Worm (Caenorhabditis elegans): Measurements from ENCODE around the gene F02A9.1.

DNA sequence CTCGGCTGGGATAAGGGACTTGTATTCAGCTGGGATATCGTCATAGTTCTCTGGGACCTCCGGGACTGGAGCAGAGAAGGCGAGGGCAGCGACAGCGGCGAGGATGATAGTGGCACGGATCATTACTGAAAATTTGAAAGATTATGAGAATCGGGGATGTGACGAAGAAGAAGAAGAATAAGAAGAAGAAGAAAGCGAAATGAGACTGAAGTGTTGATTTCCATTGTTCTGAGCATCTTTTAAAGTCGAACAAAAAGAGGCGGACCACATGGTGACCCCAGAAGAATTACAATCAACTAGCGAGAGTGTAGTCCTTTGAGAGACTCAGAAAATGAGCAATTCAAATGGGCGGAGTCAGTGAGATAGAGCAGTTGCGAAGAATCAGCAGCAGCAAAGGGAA, 3.4 kb upstream of the F02A9.1 start, which contains the start of gene far-1:
- TF ChIP-seq tbx-37 (GFP tag; conservative IDR thresholded peaks at IDR 0.05) (no peak), ama-1 (optimal IDR thresholded peaks at IDR 0.05) (no peak), B0310.2 (tag; optimal IDR thresholded peaks at IDR 0.05) (no peak), hmg-4 (GFP tag; optimal IDR thresholded peaks at IDR 0.05) (no peak), flt-1 (GFP tag; IDR thresholded peaks at IDR 0.05) (no peak), hmbx-1 (tag; optimal IDR thresholded peaks at IDR 0.05) (no peak), pes-1 (GFP tag; IDR thresholded peaks at IDR 0.05) (no peak), tra-4 (tag; optimal IDR thresholded peaks at IDR 0.05) (no peak), tbx-11 (GFP tag; IDR thresholded peaks at IDR 0.05) (no peak), ceh-36 (tag; optimal IDR thresholded peaks at IDR 0.05) (no peak), F13C5.2 (tag; optimal IDR thresholded peaks at IDR 0.05) (no peak), scrt-1 (GFP tag; IDR thresholded peaks at IDR 0.05) (no peak)

All from whole organism, early embryonic.